Fruit fly (Drosophila melanogaster) whole organism, wandering third instar larva: ENCODE data around the gene CG33645.

Experiments
- Mio ChIP-seq: sonication (Bioruptor generic); optimal IDR thresholded peaks from 2 replicates; lab custom pipeline; 2016; ENCODE audit warnings: missing biosample characterization, missing genetic modification characterization
- psq ChIP-seq: fragments of 200-800 bp; sonication (Bioruptor generic); optimal IDR thresholded peaks from 3 replicates; lab custom pipeline; 2017; ENCODE audit warnings: missing biosample characterization, mild to moderate bottlenecking, missing genetic modification characterization, moderate library complexity
- usp ChIP-seq: fragments of >200 bp; optimal IDR thresholded peaks from 2 replicates; lab custom pipeline; 2017; ENCODE audit warnings: missing biosample characterization, missing genetic modification characterization

- TF ChIP-seq psq (GFP tag; lab: Kevin White, UChicago) (no peak), usp (GFP tag; lab: Kevin White, UChicago) (no peak), Mio (GFP tag; lab: Kevin White, UChicago) (no peak)
Measured at dm6 chr2L:13541968-13542367, 9.3 kb downstream of the CG33645 start, which contains the start of gene CG16853.
